Fruit fly (Drosophila melanogaster): ENCODE results near the gene ppk16.
A peak's percentile ranks its signal among the peaks of the same experiment; 100 is the strongest.

Gene ppk16

DNA sequence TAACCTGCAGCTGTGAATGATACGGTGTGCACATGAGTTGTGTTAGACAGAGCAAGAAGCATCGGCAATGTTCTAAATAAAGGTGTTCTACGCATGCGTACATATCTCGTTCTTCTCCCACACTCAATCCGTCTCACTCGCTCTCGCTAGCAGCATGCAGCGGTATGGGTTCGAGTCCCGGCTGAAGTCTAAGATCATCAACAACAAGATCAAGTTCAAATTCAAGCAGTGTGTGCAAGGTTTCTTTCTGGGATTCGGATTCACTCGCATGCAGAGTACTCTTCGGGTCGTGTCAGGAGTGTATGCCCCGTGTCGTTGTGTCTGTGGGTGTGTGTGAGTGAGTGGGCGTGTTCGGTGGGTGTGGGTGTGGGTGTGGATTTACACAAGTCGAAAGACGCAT is 43.6 kb downstream of the ppk16 start (continued):
- TF ChIP-seq CG32532 (GFP tag; IDR thresholded peaks at IDR 0.05) (no peak), Hr78 (GFP tag; optimal IDR thresholded peaks at IDR 0.05) (peak in 1 of 2 experiments; percentile 23), Blimp-1 (GFP tag; optimal IDR thresholded peaks at IDR 0.05) (no peak), Hr51 (GFP tag; optimal IDR thresholded peaks at IDR 0.05) (no peak), ewg (GFP tag; optimal IDR thresholded peaks at IDR 0.05) (peak; percentile 12), CG3065 (GFP tag; optimal IDR thresholded peaks at IDR 0.05) (no peak), Opbp (GFP tag; IDR thresholded peaks at IDR 0.05; ENCODE audit: partially characterized antibody) (peak; percentile 48; the same call in 1 of the 3 replicates), CG6791 (GFP tag; IDR thresholded peaks at IDR 0.05; ENCODE audit: partially characterized antibody) (0 out of 3 replicates have a peak, but pooled peaks have one; percentile 33), HLH4C (GFP tag; IDR thresholded peaks at IDR 0.05; ENCODE audit: partially characterized antibody) (no peak), CG4730 (GFP tag; IDR thresholded peaks at IDR 0.05) (no peak), CG16863 (GFP tag; optimal IDR thresholded peaks at IDR 0.05) (no peak), CG42726 (GFP tag; IDR thresholded peaks at IDR 0.05; ENCODE audit: partially characterized antibody) (no peak), bigmax (GFP tag; optimal IDR thresholded peaks at IDR 0.05) (no peak), CG14441 (GFP tag; IDR thresholded peaks at IDR 0.05) (no peak), CG14860 (GFP tag; IDR thresholded peaks at IDR 0.05; ENCODE audit: partially characterized antibody) (no peak), CG14050 (GFP tag; IDR thresholded peaks at IDR 0.05) (no peak), CG13123 (GFP tag; optimal IDR thresholded peaks at IDR 0.05) (no peak), CG1603 (tag; optimal IDR thresholded peaks at IDR 0.05) (peak; percentile 2), CG7357 (GFP tag; IDR thresholded peaks at IDR 0.05) (no peak), zf30C (GFP tag; optimal IDR thresholded peaks at IDR 0.05) (no peak), pros (GFP tag; optimal IDR thresholded peaks at IDR 0.05) (peak; percentile 17), CG4617 (GFP tag; optimal IDR thresholded peaks at IDR 0.05; ENCODE audit: borderline replicate concordance) (no peak), CG7745 (tag; optimal IDR thresholded peaks at IDR 0.05) (no peak), rib (GFP tag; IDR thresholded peaks at IDR 0.05) (no peak), CG31365 (tag; optimal IDR thresholded peaks at IDR 0.05) (peak; percentile 93), pb (GFP tag; optimal IDR thresholded peaks at IDR 0.05) (no peak), Atf-2 (GFP tag; optimal IDR thresholded peaks at IDR 0.05) (no peak), CG12391 (tag; optimal IDR thresholded peaks at IDR 0.05) (no peak), Optix (GFP tag; IDR thresholded peaks at IDR 0.05) (no peak), CG17328 (GFP tag; IDR thresholded peaks at IDR 0.05) (no peak), CG8478 (optimal IDR thresholded peaks at IDR 0.05) (peak; percentile 95), Dp (GFP tag; optimal IDR thresholded peaks at IDR 0.05) (no peak), Ssrp (tag; optimal IDR thresholded peaks at IDR 0.05) (no peak), z (GFP tag; IDR thresholded peaks at IDR 0.05) (0 out of 3 replicates have a peak, but pooled peaks have one; percentile 7), HmgZ (tag; optimal IDR thresholded peaks at IDR 0.05) (no peak), MTF-1 (GFP tag; optimal IDR thresholded peaks at IDR 0.05; ENCODE audit: borderline replicate concordance) (no peak), HLH3B (GFP tag; IDR thresholded peaks at IDR 0.05) (0 out of 2 replicates have a peak, but pooled peaks have one; percentile 14), wor (GFP tag; IDR thresholded peaks at IDR 0.05) (no peak), CG5953 (GFP tag; IDR thresholded peaks at IDR 0.05) (no peak), so (GFP tag; IDR thresholded peaks at IDR 0.05) (no peak), oc (tag; optimal IDR thresholded peaks at IDR 0.05) (no peak), CG9437 (GFP tag; optimal IDR thresholded peaks at IDR 0.05) (no peak), Meics (GFP tag; optimal IDR thresholded peaks at IDR 0.05) (no peak), sqz (GFP tag; optimal IDR thresholded peaks at IDR 0.05) (no peak), CG30431 (GFP tag; optimal IDR thresholded peaks at IDR 0.05) (no peak), CG6854 (GFP tag; optimal IDR thresholded peaks at IDR 0.05) (no peak), usp (GFP tag; optimal IDR thresholded peaks at IDR 0.05) (no peak), CG4360 (GFP tag; IDR thresholded peaks at IDR 0.05) (no peak), CG6689 (GFP tag; IDR thresholded peaks at IDR 0.05) (no peak), kni (GFP tag; optimal IDR thresholded peaks at IDR 0.05) (peak; percentile 30), CG13624 (GFP tag; optimal IDR thresholded peaks at IDR 0.05) (no peak)
